Worm (Caenorhabditis elegans) whole organism, L1 larva: ENCODE data around the gene Y37E11AL.1.

Experiments used
- F16B12.6 ChIP-seq: fragments of 150-350 bp; optimal IDR thresholded peaks from 2 replicates; lab custom pipeline; 2014; ENCODE audit warnings: missing biosample characterization, missing genetic modification characterization
- efl-1 ChIP-seq, 4 experiments: fragments of 150-350 bp; optimal IDR thresholded peaks in 3 of 4; peaks in 1 of 4; 1 replicate in 1 of 4; 2 replicates in 3 of 4; lab custom pipeline; 2014; ENCODE audit warnings: missing biosample characterization in 2 of 4, missing genetic modification characterization in 2 of 4, missing genetic modification reagents in 2 of 4
- lin-14 ChIP-seq: fragments of 200-800 bp; sonication (Bioruptor generic); optimal IDR thresholded peaks from 2 replicates; lab custom pipeline; 2018; ENCODE audit warnings: mild to moderate bottlenecking, missing genetic modification characterization, moderate library complexity, missing compliant biosample characterization
- unc-62 ChIP-seq: fragments of 150-350 bp; optimal IDR thresholded peaks from 2 replicates; lab custom pipeline; 2014; ENCODE audit warnings: missing biosample characterization, missing genetic modification reagents, missing genetic modification characterization

ce11 chrIV:3665089-3665488 is 44.2 kb upstream of the Y37E11AL.1 start:
- no peak for TF ChIP-seq F16B12.6
- no peak for TF ChIP-seq unc-62
- no peak for TF ChIP-seq efl-1 (optimal IDR thresholded peaks at IDR 0.05; lab: Kevin White, UChicago)
- TF ChIP-seq efl-1 (GFP tag; optimal IDR thresholded peaks at IDR 0.05 in 1 of 2; lab: Kevin White, UChicago), result no peak
- no peak for TF ChIP-seq lin-14
